Fruit fly (Drosophila melanogaster) whole organism, embryonic: ENCODE measurements around the gene CG7065.

Source experiments
- CG10267 ChIP-seq: fragments of 200-800 bp; sonication (Bioruptor generic); optimal IDR thresholded peaks from 2 replicates; lab custom pipeline; 2018; ENCODE audit warnings: missing biosample characterization, mild to moderate bottlenecking, missing genetic modification characterization, moderate library complexity
- CG10543 ChIP-seq: fragments of 200-800 bp; sonication (Bioruptor generic); optimal IDR thresholded peaks from 3 replicates; lab custom pipeline; 2017; ENCODE audit warnings: missing biosample characterization, mild to moderate bottlenecking, missing genetic modification characterization, moderate library complexity
- CG13296 ChIP-seq: fragments of 200-800 bp; sonication (Bioruptor generic); optimal IDR thresholded peaks from 3 replicates; lab custom pipeline; 2018; ENCODE audit warnings: missing biosample characterization, mild to moderate bottlenecking, missing genetic modification characterization
- CG13424 ChIP-seq: fragments of 200-800 bp; sonication (Bioruptor generic); optimal IDR thresholded peaks from 2 replicates; lab custom pipeline; 2019; ENCODE audit warnings: missing biosample characterization, mild to moderate bottlenecking, missing genetic modification characterization, moderate library complexity
- CG13624 ChIP-seq: fragments of 200-800 bp; sonication (Bioruptor generic); optimal IDR thresholded peaks from 2 replicates; lab custom pipeline; 2016; ENCODE audit warnings: missing biosample characterization, missing genetic modification characterization
- CG15011 ChIP-seq: fragments of 200-800 bp; sonication (Bioruptor generic); optimal IDR thresholded peaks from 3 replicates; lab custom pipeline; 2018; ENCODE audit warnings: missing biosample characterization, mild to moderate bottlenecking, missing genetic modification characterization
- CG16863 ChIP-seq: fragments of 200-800 bp; sonication (Bioruptor generic); optimal IDR thresholded peaks from 3 replicates; lab custom pipeline; 2016; ENCODE audit warnings: missing biosample characterization, missing genetic modification characterization
- CG18599 ChIP-seq: fragments of 200-800 bp; sonication (Bioruptor generic); optimal IDR thresholded peaks from 3 replicates; lab custom pipeline; 2017; ENCODE audit warnings: missing biosample characterization, missing genetic modification characterization, mild to moderate bottlenecking, moderate library complexity, missing genetic modification reagents
- CG34376 ChIP-seq: fragments of 200-800 bp; sonication (Bioruptor generic); optimal IDR thresholded peaks from 2 replicates; lab custom pipeline; 2018; ENCODE audit warnings: missing biosample characterization, mild to moderate bottlenecking, missing genetic modification characterization
- CG3726 ChIP-seq: fragments of 200-800 bp; sonication (Bioruptor generic); IDR thresholded peaks from 3 replicates; pipeline ENCODE4, ENCODE4 v1.3.6; 2022; ENCODE audit warnings: missing biosample characterization, missing genetic modification characterization
- CG4282 ChIP-seq: fragments of 200-800 bp; sonication (Bioruptor generic); optimal IDR thresholded peaks from 2 replicates; lab custom pipeline; 2016; ENCODE audit warnings: missing biosample characterization, missing genetic modification characterization
- CG5180 ChIP-seq: fragments of 200-800 bp; sonication (Bioruptor generic); optimal IDR thresholded peaks from 3 replicates; lab custom pipeline; 2017; ENCODE audit warnings: missing biosample characterization, missing genetic modification characterization, mild to moderate bottlenecking, moderate library complexity, missing genetic modification reagents
- CG8281 ChIP-seq: fragments of 200-800 bp; sonication (Bioruptor generic); optimal IDR thresholded peaks from 2 replicates; lab custom pipeline; 2018; ENCODE audit warnings: missing biosample characterization, mild to moderate bottlenecking, missing genetic modification characterization, moderate library complexity
- CG9609 ChIP-seq: fragments of 200-800 bp; sonication (Bioruptor generic); optimal IDR thresholded peaks from 3 replicates; lab custom pipeline; 2016; ENCODE audit warnings: missing biosample characterization, missing genetic modification characterization
- CG9797 ChIP-seq: fragments of 200-800 bp; sonication (Bioruptor generic); optimal IDR thresholded peaks from 3 replicates; lab custom pipeline; 2018; ENCODE audit warnings: missing biosample characterization, mild to moderate bottlenecking, missing genetic modification characterization
- Dbx ChIP-seq: fragments of 200-800 bp; sonication (Bioruptor generic); IDR thresholded peaks from 3 replicates; pipeline ENCODE4 v1.3.6; 2022; ENCODE audit warnings: missing biosample characterization, missing genetic modification characterization
- Deaf1 ChIP-seq: fragments of 200-800 bp; optimal IDR thresholded peaks from 3 replicates; lab custom pipeline; 2019; ENCODE audit warnings: missing biosample characterization, mild to moderate bottlenecking, missing genetic modification characterization, moderate library complexity
- Fer1 ChIP-seq: fragments of 200-800 bp; sonication (Bioruptor generic); optimal IDR thresholded peaks from 2 replicates; lab custom pipeline; 2017; ENCODE audit warnings: missing biosample characterization, mild to moderate bottlenecking, missing genetic modification characterization
- GATAe ChIP-seq: fragments of 200-800 bp; sonication (Bioruptor generic); conservative IDR thresholded peaks from 2 replicates; pipeline ENCODE4 v1.3.6; 2022; ENCODE audit warnings: missing biosample characterization, missing genetic modification characterization
- Gug ChIP-seq: fragments of 200-800 bp; sonication (Bioruptor generic); IDR thresholded peaks from 4 replicates; pipeline ENCODE4 v1.3.6; 2022; ENCODE audit warnings: missing biosample characterization, missing genetic modification characterization
- HmgZ ChIP-seq: fragments of 200-800 bp; sonication (Bioruptor generic); optimal IDR thresholded peaks from 2 replicates; lab custom pipeline; 2018; ENCODE audit warnings: missing biosample characterization, mild to moderate bottlenecking, missing genetic modification characterization
- Hmr ChIP-seq: fragments of 200-800 bp; sonication (Bioruptor generic); optimal IDR thresholded peaks from 3 replicates; lab custom pipeline; 2017; ENCODE audit warnings: mild to moderate bottlenecking, missing biosample characterization, missing genetic modification reagents, missing genetic modification characterization
- Med ChIP-seq: fragments of 200-800 bp; sonication (Bioruptor generic); peaks from one replicate; lab custom pipeline; 2016; ENCODE audit warnings: missing biosample characterization, missing genetic modification characterization, mild to moderate bottlenecking, inconsistent platforms, moderate library complexity
- Nf-YB ChIP-seq: fragments of 200-800 bp; sonication (Bioruptor generic); optimal IDR thresholded peaks from 3 replicates; lab custom pipeline; 2019; ENCODE audit warnings: missing biosample characterization, mild to moderate bottlenecking, missing genetic modification characterization, moderate library complexity
- Ptx1 ChIP-seq: fragments of 200-800 bp; sonication (Bioruptor generic); IDR thresholded peaks from 2 replicates; pipeline ENCODE4 v1.3.6; 2022; ENCODE audit warnings: missing biosample characterization, missing genetic modification characterization
- Side ChIP-seq: fragments of 200-800 bp; sonication (Bioruptor generic); optimal IDR thresholded peaks from 2 replicates; lab custom pipeline; 2016; ENCODE audit warnings: missing biosample characterization, missing genetic modification characterization
- ac ChIP-seq: fragments of 200-800 bp; sonication (Bioruptor generic); optimal IDR thresholded peaks from 3 replicates; lab custom pipeline; 2017; ENCODE audit warnings: missing biosample characterization, mild to moderate bottlenecking, missing genetic modification characterization
- chinmo ChIP-seq: fragments of 200-800 bp; sonication (Bioruptor generic); IDR thresholded peaks from 4 replicates; pipeline ENCODE4 v1.3.6; 2022; ENCODE audit warnings: missing biosample characterization, missing genetic modification characterization; ENCODE audit not compliant: partially characterized antibody
- da ChIP-seq: fragments of 200-800 bp; sonication (Bioruptor generic); optimal IDR thresholded peaks from 2 replicates; lab custom pipeline; 2016; ENCODE audit warnings: missing biosample characterization, missing genetic modification characterization
- dan ChIP-seq: fragments of 200-800 bp; sonication (Bioruptor generic); IDR thresholded peaks from 2 replicates; pipeline ENCODE4 v1.3.6; 2022; ENCODE audit warnings: missing biosample characterization, missing genetic modification characterization
- ems ChIP-seq: fragments of 200-800 bp; sonication (Bioruptor generic); optimal IDR thresholded peaks from 3 replicates; lab custom pipeline; 2016; ENCODE audit warnings: missing biosample characterization, missing genetic modification characterization
- exex ChIP-seq: fragments of 200-800 bp; sonication (Bioruptor generic); optimal IDR thresholded peaks from 4 replicates; lab custom pipeline; 2018; ENCODE audit warnings: missing biosample characterization, mild to moderate bottlenecking, missing genetic modification characterization, moderate library complexity
- grn ChIP-seq: fragments of 200-800 bp; sonication (Bioruptor generic); optimal IDR thresholded peaks from 3 replicates; lab custom pipeline; 2017; ENCODE audit warnings: missing biosample characterization, missing genetic modification characterization
- mirr ChIP-seq: fragments of 200-800 bp; sonication (Bioruptor generic); optimal IDR thresholded peaks from 3 replicates; lab custom pipeline; 2018; ENCODE audit warnings: missing biosample characterization, mild to moderate bottlenecking, missing genetic modification characterization
- nerfin-2 ChIP-seq: fragments of 200-800 bp; sonication (Bioruptor generic); IDR thresholded peaks from 2 replicates; pipeline ENCODE4 v1.3.6; 2022; ENCODE audit warnings: missing biosample characterization, missing genetic modification characterization; ENCODE audit not compliant: partially characterized antibody
- pfk ChIP-seq: fragments of 200-800 bp; sonication (Bioruptor generic); optimal IDR thresholded peaks from 2 replicates; lab custom pipeline; 2018; ENCODE audit warnings: missing biosample characterization, mild to moderate bottlenecking, missing genetic modification characterization, moderate library complexity
- phol ChIP-seq: fragments of 200-800 bp; sonication (Bioruptor generic); optimal IDR thresholded peaks from 3 replicates; lab custom pipeline; 2018; ENCODE audit warnings: missing biosample characterization, mild to moderate bottlenecking, missing genetic modification characterization, moderate library complexity
- pita ChIP-seq: fragments of 200-800 bp; sonication (Bioruptor generic); optimal IDR thresholded peaks from 2 replicates; lab custom pipeline; 2017; ENCODE audit warnings: missing biosample characterization, mild to moderate bottlenecking, missing genetic modification characterization
- pros ChIP-seq: fragments of 200-800 bp; sonication (Bioruptor generic); optimal IDR thresholded peaks from 3 replicates; lab custom pipeline; 2019; ENCODE audit warnings: missing biosample characterization, mild to moderate bottlenecking, missing genetic modification characterization, moderate library complexity
- row ChIP-seq: fragments of 200-800 bp; sonication (Bioruptor generic); IDR thresholded peaks from 3 replicates; pipeline ENCODE4 v1.3.6; 2022; ENCODE audit warnings: missing biosample characterization, missing genetic modification characterization
- run ChIP-seq: fragments of 200-800 bp; sonication (Bioruptor generic); optimal IDR thresholded peaks from 3 replicates; lab custom pipeline; 2018; ENCODE audit warnings: missing biosample characterization, mild to moderate bottlenecking, missing genetic modification characterization
- scrt ChIP-seq: fragments of 200-800 bp; sonication (Bioruptor generic); optimal IDR thresholded peaks from 2 replicates; lab custom pipeline; 2018; ENCODE audit warnings: missing biosample characterization, mild to moderate bottlenecking, missing genetic modification characterization, moderate library complexity
- sens ChIP-seq: fragments of 200-800 bp; sonication (Bioruptor generic); peaks from one replicate; lab custom pipeline; 2016; ENCODE audit warnings: missing biosample characterization, missing genetic modification characterization
- shn ChIP-seq: fragments of 200-800 bp; sonication (Bioruptor generic); optimal IDR thresholded peaks from 3 replicates; lab custom pipeline; 2016; ENCODE audit warnings: missing biosample characterization, missing genetic modification characterization
- sug ChIP-seq: fragments of 200-800 bp; optimal IDR thresholded peaks from 2 replicates; lab custom pipeline; 2019; ENCODE audit warnings: missing biosample characterization, mild to moderate bottlenecking, missing genetic modification characterization, moderate library complexity
- tio ChIP-seq: fragments of 200-800 bp; sonication (Bioruptor generic); optimal IDR thresholded peaks from 2 replicates; lab custom pipeline; 2017; ENCODE audit warnings: missing biosample characterization, missing genetic modification characterization, inconsistent platforms
- ttk ChIP-seq: fragments of 200-800 bp; sonication (Bioruptor generic); IDR thresholded peaks from 2 replicates; pipeline ENCODE4 v2.1.2; 2022; ENCODE audit warnings: missing biosample characterization, missing genetic modification characterization
- unc-4 ChIP-seq: fragments of 200-800 bp; sonication (Bioruptor generic); IDR thresholded peaks from 2 replicates; pipeline ENCODE4 v1.3.6; 2022; ENCODE audit warnings: missing biosample characterization, missing genetic modification characterization; ENCODE audit not compliant: partially characterized antibody
- usp ChIP-seq: fragments of >200 bp; optimal IDR thresholded peaks from 2 replicates; lab custom pipeline; 2017; ENCODE audit warnings: missing biosample characterization, missing genetic modification characterization

CG7065 gene

dm6 chrX:9106775-9107283 is 35.5 kb upstream of the CG7065 start, which contains the start of gene Arfrp1 (continued):
- no peak for TF ChIP-seq usp (GFP tag; lab: Kevin White, UChicago)
- TF ChIP-seq Nf-YB (GFP tag; lab: Kevin White, UChicago): no peak
- TF ChIP-seq CG9609 (GFP tag; lab: Kevin White, UChicago): no peak
- TF ChIP-seq Ptx1 (GFP tag; lab: Robert Waterston, UW): no peak
- peak; percentile 32 for TF ChIP-seq CG13424 (tag; lab: Kevin White, UChicago)
- no peak for TF ChIP-seq CG9797 (GFP tag; lab: Kevin White, UChicago)
- peak; percentile 20 for TF ChIP-seq CG10267
- TF ChIP-seq phol (tag; lab: Kevin White, UChicago): peak; percentile 29
- TF ChIP-seq row (GFP tag; lab: Robert Waterston, UW): peak; percentile 75
- no peak for TF ChIP-seq CG8281 (tag; lab: Kevin White, UChicago)
- no peak for TF ChIP-seq Hmr
- TF ChIP-seq scrt (GFP tag; lab: Kevin White, UChicago): no peak
- no peak for TF ChIP-seq pita (GFP tag; lab: Kevin White, UChicago)

- TF ChIP-seq CG5180 (peak; percentile 2), Med (peak; percentile 41), nerfin-2 (GFP tag; lab: Robert Waterston, UW) (no peak), ac (GFP tag; lab: Kevin White, UChicago) (no peak), shn (GFP tag; lab: Kevin White, UChicago) (no peak), GATAe (GFP tag; lab: Robert Waterston, UW) (peak; percentile 33; the same call in 1 of the 2 replicates), tio (GFP tag; lab: Kevin White, UChicago) (no peak), sens (GFP tag; lab: Kevin White, UChicago) (no peak), CG18599 (GFP tag; lab: Kevin White, UChicago) (peak; percentile 1), run (tag; lab: Kevin White, UChicago) (no peak), CG13624 (GFP tag; lab: Kevin White, UChicago) (no peak), pros (GFP tag; lab: Kevin White, UChicago) (peak; percentile 10), HmgZ (peak; percentile 7), CG3726 (GFP tag; lab: Robert Waterston, UW) (no peak), CG15011 (GFP tag; lab: Kevin White, UChicago) (no peak), CG10543 (GFP tag; lab: Kevin White, UChicago) (peak; percentile 85), CG13296 (GFP tag; lab: Kevin White, UChicago) (no peak), Deaf1 (tag; lab: Kevin White, UChicago) (peak; percentile 82), pfk (GFP tag; lab: Kevin White, UChicago) (peak; percentile 72), Fer1 (GFP tag; lab: Kevin White, UChicago) (peak; percentile 48), grn (GFP tag; lab: Kevin White, UChicago) (peak; percentile 40), ems (GFP tag; lab: Kevin White, UChicago) (no peak), Gug (no peak), CG34376 (GFP tag; lab: Kevin White, UChicago) (peak; percentile 76), dan (GFP tag; lab: Robert Waterston, UW) (no peak), CG4282 (GFP tag; lab: Kevin White, UChicago) (no peak), exex (tag; lab: Kevin White, UChicago) (peak; percentile 91), sug (tag; lab: Kevin White, UChicago) (peak; percentile 93), mirr (GFP tag; lab: Kevin White, UChicago) (peak; percentile 78), CG16863 (GFP tag; lab: Kevin White, UChicago) (no peak), da (GFP tag; lab: Kevin White, UChicago) (no peak), ttk (GFP tag; lab: Robert Waterston, UW) (no peak), Dbx (GFP tag; lab: Robert Waterston, UW) (0 out of 3 replicates have a peak, but pooled peaks have one; percentile 18), chinmo (GFP tag; lab: Robert Waterston, UW) (0 out of 4 replicates have a peak, but pooled peaks have one; percentile 47), unc-4 (no peak), Side (GFP tag; lab: Kevin White, UChicago) (no peak)
These were observed 33.9 kb upstream of the CG7065 start, which contains the start of gene AP-1gamma for dm6 chrX:9108387-9108786. TSS of gene AP-1gamma (plus strand) at chrX:9108691.
